Fruit fly (Drosophila melanogaster) whole organism, wandering third instar larva: ENCODE results near the gene DIP2.

Experiments used
- Abd-B ChIP-seq: fragments of >200 bp; optimal IDR thresholded peaks from 2 replicates; lab custom pipeline; 2017; ENCODE audit warnings: missing biosample characterization, missing genetic modification characterization
- CG32264 ChIP-seq: fragments of 200-800 bp; sonication (Bioruptor generic); optimal IDR thresholded peaks from 2 replicates; lab custom pipeline; 2016; ENCODE audit warnings: missing biosample characterization, missing genetic modification characterization
- CG9705 ChIP-seq: fragments of 200-800 bp; sonication (Bioruptor generic); optimal IDR thresholded peaks from 2 replicates; lab custom pipeline; 2018; ENCODE audit warnings: missing biosample characterization, mild to moderate bottlenecking, missing genetic modification characterization
- CrebA ChIP-seq: fragments of 200-800 bp; sonication (Bioruptor generic); optimal IDR thresholded peaks from 2 replicates; lab custom pipeline; 2016; ENCODE audit warnings: missing biosample characterization, mild to moderate bottlenecking, missing genetic modification characterization, borderline replicate concordance
- Dfd ChIP-seq: fragments of >200 bp; optimal IDR thresholded peaks from 2 replicates; lab custom pipeline; 2017; ENCODE audit warnings: missing biosample characterization, missing genetic modification characterization
- Dif ChIP-seq: fragments of 200-275, 200-300 bp; sonication (Bioruptor generic); optimal IDR thresholded peaks from 2 replicates; lab custom pipeline; 2018; ENCODE audit warnings: missing biosample characterization, missing genetic modification characterization; ENCODE audit not compliant: partially characterized antibody
- GATAd ChIP-seq: sonication (Bioruptor generic); optimal IDR thresholded peaks from 2 replicates; lab custom pipeline; 2016; ENCODE audit warnings: missing biosample characterization, missing genetic modification characterization
- HLH106 ChIP-seq: fragments of 200-800 bp; optimal IDR thresholded peaks from 3 replicates; lab custom pipeline; 2019; ENCODE audit warnings: missing biosample characterization, mild to moderate bottlenecking, missing genetic modification characterization, moderate library complexity
- Hnf4 ChIP-seq: fragments of 200-800 bp; sonication (Bioruptor generic); optimal IDR thresholded peaks from 2 replicates; lab custom pipeline; 2016; ENCODE audit warnings: missing biosample characterization, mild to moderate bottlenecking, missing genetic modification characterization
- Hr83 ChIP-seq: fragments of 200-300 bp; sonication (Bioruptor generic); optimal IDR thresholded peaks from 2 replicates; lab custom pipeline; 2016; ENCODE audit warnings: missing biosample characterization, mild to moderate bottlenecking, missing genetic modification characterization, moderate library complexity; ENCODE audit not compliant: poor library complexity, severe bottlenecking
- Jra ChIP-seq: sonication (Bioruptor generic); optimal IDR thresholded peaks from 2 replicates; lab custom pipeline; 2016; ENCODE audit warnings: missing biosample characterization, missing genetic modification characterization
- Mio ChIP-seq: sonication (Bioruptor generic); optimal IDR thresholded peaks from 2 replicates; lab custom pipeline; 2016; ENCODE audit warnings: missing biosample characterization, missing genetic modification characterization
- Myc ChIP-seq: fragments of >200 bp; optimal IDR thresholded peaks from 2 replicates; lab custom pipeline; 2017
- N ChIP-seq: fragments of >200 bp; optimal IDR thresholded peaks from 2 replicates; lab custom pipeline; 2018; ENCODE audit warnings: missing biosample characterization, missing external identifiers, missing genetic modification characterization
- OdsH ChIP-seq: fragments of 200-800 bp; sonication (Bioruptor generic); optimal IDR thresholded peaks from 2 replicates; lab custom pipeline; 2016; ENCODE audit warnings: missing biosample characterization, mild to moderate bottlenecking, missing genetic modification characterization
- Rel ChIP-seq, 2 experiments: fragments of 200-800 bp; sonication (Bioruptor generic) in 1 of 2; optimal IDR thresholded peaks; 2 replicates in 1 of 2; 3 replicates in 1 of 2; lab custom pipeline; 2016 to 2019; ENCODE audit warnings: mild to moderate bottlenecking in 2 of 2, missing biosample characterization in 2 of 2, missing genetic modification characterization in 2 of 2, moderate library complexity in 1 of 2
- Vsx2 ChIP-seq: fragments of 200-300, 225-300 bp; sonication (Bioruptor generic); optimal IDR thresholded peaks from 2 replicates; lab custom pipeline; 2018; ENCODE audit warnings: missing biosample characterization, missing genetic modification characterization; ENCODE audit not compliant: partially characterized antibody
- br ChIP-seq: fragments of 200-800 bp; sonication (Bioruptor generic); optimal IDR thresholded peaks from 2 replicates; lab custom pipeline; 2016; ENCODE audit warnings: missing biosample characterization, missing genetic modification characterization
- brk ChIP-seq: fragments of 200-800 bp; sonication (Bioruptor generic); optimal IDR thresholded peaks from 2 replicates; lab custom pipeline; 2016; ENCODE audit warnings: missing biosample characterization, mild to moderate bottlenecking, missing genetic modification characterization
- dl ChIP-seq, 2 experiments: fragments of 175-275, 200-275 bp in 1 of 2; fragments of 200-275 bp in 1 of 2; sonication (Bioruptor generic); optimal IDR thresholded peaks; lab custom pipeline; 2018; ENCODE audit warnings: mild to moderate bottlenecking in 2 of 2, missing biosample characterization in 2 of 2, missing genetic modification characterization in 2 of 2, moderate library complexity in 2 of 2; ENCODE audit not compliant: partially characterized antibody in 2 of 2, insufficient read depth in 1 of 2
- dmrt93B ChIP-seq: fragments of 200-800 bp; sonication (Bioruptor generic); optimal IDR thresholded peaks from 2 replicates; lab custom pipeline; 2018; ENCODE audit warnings: missing biosample characterization, mild to moderate bottlenecking, missing genetic modification characterization
- dsf ChIP-seq: sonication (Bioruptor generic); optimal IDR thresholded peaks from 2 replicates; lab custom pipeline; 2016; ENCODE audit warnings: missing biosample characterization, missing genetic modification characterization, borderline replicate concordance
- ey ChIP-seq: fragments of 200-800 bp; sonication (Bioruptor generic); optimal IDR thresholded peaks from 2 replicates; lab custom pipeline; 2016; ENCODE audit warnings: missing biosample characterization, missing genetic modification characterization
- foxo ChIP-seq, 2 experiments: fragments of 200-800 bp; sonication (Bioruptor generic); optimal IDR thresholded peaks; 2 replicates in 1 of 2; 3 replicates in 1 of 2; lab custom pipeline; 2016 to 2017; ENCODE audit warnings: missing biosample characterization in 2 of 2, missing genetic modification characterization in 2 of 2
- fru ChIP-seq: fragments of 200-800 bp; sonication (Bioruptor generic); optimal IDR thresholded peaks from 3 replicates; lab custom pipeline; 2016; ENCODE audit warnings: missing biosample characterization, mild to moderate bottlenecking, missing genetic modification characterization
- h ChIP-seq: fragments of 200-800 bp; sonication (Bioruptor generic); optimal IDR thresholded peaks from 3 replicates; lab custom pipeline; 2016; ENCODE audit warnings: missing biosample characterization, mild to moderate bottlenecking, missing genetic modification characterization
- jim ChIP-seq: fragments of 175-275, 200-325 bp; sonication (Bioruptor generic); optimal IDR thresholded peaks from 2 replicates; lab custom pipeline; 2016; ENCODE audit warnings: missing biosample characterization, mild to moderate bottlenecking, missing genetic modification characterization
- lola ChIP-seq: fragments of >200 bp; optimal IDR thresholded peaks from 2 replicates; lab custom pipeline; 2017; ENCODE audit warnings: missing biosample characterization, missing genetic modification characterization
- pan ChIP-seq: fragments of >200 bp; optimal IDR thresholded peaks from 2 replicates; lab custom pipeline; 2017
- psq ChIP-seq: fragments of 200-800 bp; sonication (Bioruptor generic); optimal IDR thresholded peaks from 3 replicates; lab custom pipeline; 2017; ENCODE audit warnings: missing biosample characterization, mild to moderate bottlenecking, missing genetic modification characterization, moderate library complexity
- rgr ChIP-seq: fragments of 200-800 bp; sonication (Bioruptor generic); optimal IDR thresholded peaks from 3 replicates; lab custom pipeline; 2016; ENCODE audit warnings: missing biosample characterization, mild to moderate bottlenecking, missing genetic modification characterization
- sage ChIP-seq: fragments of 200-800 bp; sonication (Bioruptor generic); optimal IDR thresholded peaks from 2 replicates; lab custom pipeline; 2016; ENCODE audit warnings: missing biosample characterization, mild to moderate bottlenecking, missing genetic modification characterization
- sv ChIP-seq: fragments of 200-800 bp; sonication (Bioruptor generic); optimal IDR thresholded peaks from 3 replicates; lab custom pipeline; 2016; ENCODE audit warnings: missing biosample characterization, missing genetic modification characterization
- tai ChIP-seq: sonication (Bioruptor generic); optimal IDR thresholded peaks from 2 replicates; lab custom pipeline; 2016; ENCODE audit warnings: missing biosample characterization, missing genetic modification characterization
- usp ChIP-seq: fragments of >200 bp; optimal IDR thresholded peaks from 2 replicates; lab custom pipeline; 2017; ENCODE audit warnings: missing biosample characterization, missing genetic modification characterization
- woc ChIP-seq: sonication (Bioruptor generic); optimal IDR thresholded peaks from 2 replicates; lab custom pipeline; 2016; ENCODE audit warnings: missing biosample characterization, mild to moderate bottlenecking, missing genetic modification characterization

DIP2 gene

dm6 chr3L:297240-297639 lies 39.5 kb upstream of the DIP2 start:
- TF ChIP-seq psq (no peak), Jra (no peak), lola (GFP tag; lab: Kevin White, UChicago) (no peak), sv (no peak), sage (GFP tag; lab: Kevin White, UChicago) (no peak), Myc (no peak), usp (GFP tag; lab: Kevin White, UChicago) (no peak)

dm6 chr3L:294841-295408 lies 37.2 kb upstream of the DIP2 start:
- TF ChIP-seq jim (no peak), OdsH (no peak), Dif (GFP tag; lab: Kevin White, UChicago) (no peak), ey (no peak), psq (no peak), brk (GFP tag; lab: Kevin White, UChicago) (no peak), Vsx2 (GFP tag; lab: Kevin White, UChicago) (no peak), Mio (no peak), rgr (no peak), Abd-B (no peak), dsf (GFP tag; lab: Kevin White, UChicago) (no peak), Hnf4 (no peak), pan (lab: Kevin White, UChicago) (no peak), br (GFP tag; lab: Kevin White, UChicago) (no peak), HLH106 (tag; lab: Kevin White, UChicago) (no peak), Myc (no peak), Dfd (GFP tag; lab: Kevin White, UChicago) (no peak), dl (GFP tag; optimal IDR thresholded peaks at IDR 0.05; lab: Kevin White, UChicago; ENCODE audit: insufficient read depth in 1 of 2, partially characterized antibody in 2 of 2) (no peak)

- TF ChIP-seq foxo (GFP tag; optimal IDR thresholded peaks at IDR 0.05; lab: Kevin White, UChicago) (no peak), br (GFP tag; lab: Kevin White, UChicago) (no peak), h (peak; percentile 35), ey (no peak), Dfd (GFP tag; lab: Kevin White, UChicago) (no peak), tai (GFP tag; lab: Kevin White, UChicago) (no peak), CG9705 (no peak), HLH106 (tag; lab: Kevin White, UChicago) (peak; percentile 6), Rel (GFP tag; optimal IDR thresholded peaks at IDR 0.05; lab: Kevin White, UChicago) (no peak), Rel (tag; optimal IDR thresholded peaks at IDR 0.05; lab: Kevin White, UChicago) (peak; percentile 44), fru (GFP tag; lab: Kevin White, UChicago) (no peak), woc (GFP tag; lab: Kevin White, UChicago) (no peak), CG32264 (no peak), brk (GFP tag; lab: Kevin White, UChicago) (no peak), Mio (no peak), Dif (GFP tag; lab: Kevin White, UChicago) (no peak), lola (GFP tag; lab: Kevin White, UChicago) (no peak), Hr83 (GFP tag; lab: Kevin White, UChicago) (no peak), Myc (peak; percentile 28), Jra (no peak), dl (GFP tag; optimal IDR thresholded peaks at IDR 0.05; lab: Kevin White, UChicago; ENCODE audit: insufficient read depth in 1 of 2, partially characterized antibody in 2 of 2) (no peak), Vsx2 (GFP tag; lab: Kevin White, UChicago) (no peak), Hnf4 (no peak), rgr (peak; percentile 50)
Measured at dm6 chr3L:292146-292776, 34.5 kb upstream of the DIP2 start.

- TF ChIP-seq N (GFP tag; lab: Kevin White, UChicago), result peak; percentile 72
- no peak for TF ChIP-seq Hr83 (GFP tag; lab: Kevin White, UChicago)
- no peak for TF ChIP-seq OdsH
- TF ChIP-seq dmrt93B (GFP tag; lab: Kevin White, UChicago), result no peak
- TF ChIP-seq dl (GFP tag; optimal IDR thresholded peaks at IDR 0.05; lab: Kevin White, UChicago; ENCODE audit: insufficient read depth in 1 of 2, partially characterized antibody in 2 of 2), result no peak
- no peak for TF ChIP-seq Rel (GFP tag; optimal IDR thresholded peaks at IDR 0.05; lab: Kevin White, UChicago)
- TF ChIP-seq Rel (tag; optimal IDR thresholded peaks at IDR 0.05; lab: Kevin White, UChicago), result no peak
- no peak for TF ChIP-seq sage (GFP tag; lab: Kevin White, UChicago)
- no peak for TF ChIP-seq Abd-B
- no peak for TF ChIP-seq CG32264
- no peak for TF ChIP-seq woc (GFP tag; lab: Kevin White, UChicago)
- no peak for TF ChIP-seq Jra
- no peak for TF ChIP-seq HLH106 (tag; lab: Kevin White, UChicago)
- TF ChIP-seq Vsx2 (GFP tag; lab: Kevin White, UChicago), result peak; percentile 53
- no peak for TF ChIP-seq Hnf4
- no peak for TF ChIP-seq foxo (GFP tag; optimal IDR thresholded peaks at IDR 0.05; lab: Kevin White, UChicago)
- no peak for TF ChIP-seq GATAd (GFP tag; lab: Kevin White, UChicago)
- no peak for TF ChIP-seq br (GFP tag; lab: Kevin White, UChicago)
- TF ChIP-seq lola (GFP tag; lab: Kevin White, UChicago), result no peak
- TF ChIP-seq tai (GFP tag; lab: Kevin White, UChicago), result no peak
- TF ChIP-seq Dif (GFP tag; lab: Kevin White, UChicago), result peak; percentile 15
- no peak for TF ChIP-seq h
- TF ChIP-seq Mio, result no peak
- TF ChIP-seq usp (GFP tag; lab: Kevin White, UChicago), result no peak
- TF ChIP-seq ey, result no peak
- no peak for TF ChIP-seq dsf (GFP tag; lab: Kevin White, UChicago)
- no peak for TF ChIP-seq Dfd (GFP tag; lab: Kevin White, UChicago)
- no peak for TF ChIP-seq brk (GFP tag; lab: Kevin White, UChicago)
- TF ChIP-seq jim, result no peak
- no peak for TF ChIP-seq psq
- no peak for TF ChIP-seq CrebA (GFP tag; lab: Kevin White, UChicago)
Measured at dm6 chr3L:291583-292145, 33.9 kb upstream of the DIP2 start.
